Fruit fly (Drosophila melanogaster) whole organism, embryonic: ENCODE data around the gene CG11560.

Experiments
- Aef1 ChIP-seq: fragments of 200-800 bp; sonication (Bioruptor generic); IDR thresholded peaks from 3 replicates; pipeline ENCODE4 v1.3.6; 2022; ENCODE audit warnings: missing biosample characterization, missing genetic modification characterization
- Blimp-1 ChIP-seq: fragments of 200-800 bp; sonication (Bioruptor generic); optimal IDR thresholded peaks from 3 replicates; lab custom pipeline; 2018; ENCODE audit warnings: missing biosample characterization, missing genetic modification characterization, mild to moderate bottlenecking, moderate library complexity, missing genetic modification reagents
- CG10274 ChIP-seq: fragments of 200-800 bp; sonication (Bioruptor generic); optimal IDR thresholded peaks from 3 replicates; lab custom pipeline; 2017; ENCODE audit warnings: missing biosample characterization, mild to moderate bottlenecking, missing genetic modification characterization
- CG10543 ChIP-seq: fragments of 200-800 bp; sonication (Bioruptor generic); optimal IDR thresholded peaks from 3 replicates; lab custom pipeline; 2017; ENCODE audit warnings: missing biosample characterization, mild to moderate bottlenecking, missing genetic modification characterization, moderate library complexity
- CG10565 ChIP-seq: fragments of 200-800 bp; sonication (Bioruptor generic); optimal IDR thresholded peaks from 3 replicates; lab custom pipeline; 2016; ENCODE audit warnings: missing biosample characterization, mild to moderate bottlenecking, missing genetic modification characterization
- CG14050 ChIP-seq: fragments of 200-800 bp; sonication (Bioruptor generic); IDR thresholded peaks from 3 replicates; pipeline ENCODE4 v1.3.6; 2022; ENCODE audit warnings: missing biosample characterization, missing genetic modification characterization
- CG14667 ChIP-seq: fragments of 200-800 bp; sonication (Bioruptor generic); IDR thresholded peaks from 2 replicates; pipeline ENCODE4 v1.3.6; 2022; ENCODE audit warnings: missing biosample characterization, missing genetic modification characterization
- CG1603 ChIP-seq: fragments of 200-800 bp; sonication (Bioruptor generic); optimal IDR thresholded peaks from 2 replicates; lab custom pipeline; 2019; ENCODE audit warnings: missing biosample characterization, mild to moderate bottlenecking, missing genetic modification characterization, moderate library complexity
- CG16779 ChIP-seq: fragments of 200-800 bp; sonication (Bioruptor generic); IDR thresholded peaks from 2 replicates; pipeline ENCODE4 v1.3.6; 2022; ENCODE audit warnings: missing biosample characterization, missing genetic modification characterization
- CG17186 ChIP-seq: fragments of 200-800 bp; sonication (Bioruptor generic); optimal IDR thresholded peaks from 3 replicates; lab custom pipeline; 2017; ENCODE audit warnings: missing biosample characterization, missing genetic modification reagents, missing genetic modification characterization
- CG17612 ChIP-seq: fragments of 200-800 bp; sonication (Bioruptor generic); IDR thresholded peaks from 2 replicates; pipeline ENCODE4 v1.3.6; 2022; ENCODE audit warnings: missing biosample characterization, missing genetic modification characterization
- CG18619 ChIP-seq: fragments of 200-800 bp; sonication (Bioruptor generic); optimal IDR thresholded peaks from 3 replicates; lab custom pipeline; 2017; ENCODE audit warnings: missing biosample characterization, mild to moderate bottlenecking, missing genetic modification characterization
- CG2199 ChIP-seq: fragments of 200-800 bp; sonication (Bioruptor generic); IDR thresholded peaks from 3 replicates; pipeline ENCODE4 v1.3.6; 2022; ENCODE audit warnings: missing biosample characterization, missing genetic modification characterization
- CG2202 ChIP-seq: fragments of 200-800 bp; sonication (Bioruptor generic); optimal IDR thresholded peaks from 2 replicates; lab custom pipeline; 2018; ENCODE audit warnings: missing biosample characterization, mild to moderate bottlenecking, missing genetic modification characterization
- CG2889 ChIP-seq: fragments of 200-800 bp; sonication (Bioruptor generic); IDR thresholded peaks from 3 replicates; pipeline ENCODE4 v1.3.6; 2022; ENCODE audit warnings: missing biosample characterization, missing genetic modification characterization
- CG5180 ChIP-seq: fragments of 200-800 bp; sonication (Bioruptor generic); optimal IDR thresholded peaks from 3 replicates; lab custom pipeline; 2017; ENCODE audit warnings: missing biosample characterization, missing genetic modification characterization, mild to moderate bottlenecking, moderate library complexity, missing genetic modification reagents
- CHES-1-like ChIP-seq: fragments of 200-800 bp; sonication (Bioruptor generic); optimal IDR thresholded peaks from 2 replicates; lab custom pipeline; 2016; ENCODE audit warnings: missing biosample characterization, missing genetic modification characterization
- Dp ChIP-seq: fragments of 200-800 bp; sonication (Bioruptor generic); optimal IDR thresholded peaks from 2 replicates; lab custom pipeline; 2018; ENCODE audit warnings: missing biosample characterization, mild to moderate bottlenecking, missing genetic modification characterization, moderate library complexity
- Gug ChIP-seq: fragments of 200-800 bp; sonication (Bioruptor generic); IDR thresholded peaks from 4 replicates; pipeline ENCODE4 v1.3.6; 2022; ENCODE audit warnings: missing biosample characterization, missing genetic modification characterization
- Hr78 ChIP-seq, 2 experiments: fragments of 200-800 bp in 1 of 2; fragments of >200 bp in 1 of 2; sonication (Bioruptor generic) in 1 of 2; optimal IDR thresholded peaks; 2 replicates each; lab custom pipeline; 2017 to 2019; ENCODE audit warnings: missing biosample characterization in 2 of 2, missing genetic modification characterization in 2 of 2, mild to moderate bottlenecking in 1 of 2, moderate library complexity in 1 of 2
- Med ChIP-seq: fragments of 200-800 bp; sonication (Bioruptor generic); peaks from one replicate; lab custom pipeline; 2016; ENCODE audit warnings: missing biosample characterization, missing genetic modification characterization, mild to moderate bottlenecking, inconsistent platforms, moderate library complexity
- NK7.1 ChIP-seq: fragments of 200-800 bp; sonication (Bioruptor generic); optimal IDR thresholded peaks from 3 replicates; lab custom pipeline; 2016; ENCODE audit warnings: missing biosample characterization, missing genetic modification characterization
- Pdp1 ChIP-seq, 2 experiments: fragments of 200-800 bp; sonication (Bioruptor generic); optimal IDR thresholded peaks; 3 replicates each; lab custom pipeline; 2016; ENCODE audit warnings: missing biosample characterization in 2 of 2, missing genetic modification characterization in 2 of 2, mild to moderate bottlenecking in 1 of 2, moderate library complexity in 1 of 2
- Ravus ChIP-seq: fragments of 200-800 bp; sonication (Bioruptor generic); IDR thresholded peaks from 2 replicates; pipeline ENCODE4 v1.3.6; 2022; ENCODE audit warnings: missing biosample characterization, missing genetic modification characterization
- Rfx ChIP-seq: fragments of 200-800 bp; sonication (Bioruptor generic); IDR thresholded peaks from 2 replicates; pipeline ENCODE4 v1.3.6; 2022; ENCODE audit warnings: missing biosample characterization, missing genetic modification characterization
- Sry-δ ChIP-seq: fragments of 200-800 bp; sonication (Bioruptor generic); optimal IDR thresholded peaks from 2 replicates; lab custom pipeline; 2016; ENCODE audit warnings: missing biosample characterization, missing genetic modification characterization
- Vsx1 ChIP-seq: fragments of 200-800 bp; sonication (Bioruptor generic); optimal IDR thresholded peaks from 2 replicates; lab custom pipeline; 2017; ENCODE audit warnings: missing biosample characterization, mild to moderate bottlenecking, missing genetic modification characterization, missing genetic modification reagents
- ac ChIP-seq: fragments of 200-800 bp; sonication (Bioruptor generic); optimal IDR thresholded peaks from 3 replicates; lab custom pipeline; 2017; ENCODE audit warnings: missing biosample characterization, mild to moderate bottlenecking, missing genetic modification characterization
- caup ChIP-seq: fragments of 200-800 bp; sonication (Bioruptor generic); optimal IDR thresholded peaks from 3 replicates; lab custom pipeline; 2017; ENCODE audit warnings: missing biosample characterization, mild to moderate bottlenecking, missing genetic modification characterization, moderate library complexity; ENCODE audit not compliant: severe bottlenecking
- chif ChIP-seq, 2 experiments: fragments of 200-800 bp; sonication (Bioruptor generic); optimal IDR thresholded peaks; 3 replicates each; lab custom pipeline; 2016; ENCODE audit warnings: missing biosample characterization in 2 of 2, missing genetic modification characterization in 2 of 2
- corto ChIP-seq: fragments of 200-800 bp; sonication (Bioruptor generic); optimal IDR thresholded peaks from 2 replicates; lab custom pipeline; 2016; ENCODE audit warnings: missing biosample characterization, mild to moderate bottlenecking, missing genetic modification characterization, moderate library complexity
- gcm ChIP-seq: fragments of 200-800 bp; sonication (Bioruptor generic); optimal IDR thresholded peaks from 2 replicates; lab custom pipeline; 2019; ENCODE audit warnings: missing biosample characterization, mild to moderate bottlenecking, missing genetic modification characterization, moderate library complexity
- grn ChIP-seq: fragments of 200-800 bp; sonication (Bioruptor generic); optimal IDR thresholded peaks from 3 replicates; lab custom pipeline; 2017; ENCODE audit warnings: missing biosample characterization, missing genetic modification characterization
- gsb-n ChIP-seq: fragments of 200-800 bp; sonication (Bioruptor generic); optimal IDR thresholded peaks from 3 replicates; lab custom pipeline; 2018; ENCODE audit warnings: missing biosample characterization, mild to moderate bottlenecking, missing genetic modification characterization
- ken ChIP-seq: fragments of 200-800 bp; sonication (Bioruptor generic); IDR thresholded peaks from 3 replicates; pipeline ENCODE4 v1.3.6; 2022; ENCODE audit warnings: missing biosample characterization, missing genetic modification characterization
- lab ChIP-seq: fragments of 200-800 bp; sonication (Bioruptor generic); optimal IDR thresholded peaks from 3 replicates; lab custom pipeline; 2017; ENCODE audit warnings: missing biosample characterization, missing genetic modification characterization, mild to moderate bottlenecking, moderate library complexity, missing genetic modification reagents
- lbe ChIP-seq: fragments of 200-800 bp; sonication (Bioruptor generic); optimal IDR thresholded peaks from 2 replicates; lab custom pipeline; 2016; ENCODE audit warnings: missing biosample characterization, mild to moderate bottlenecking, missing genetic modification characterization
- luna ChIP-seq: fragments of 200-800 bp; sonication (Bioruptor generic); optimal IDR thresholded peaks from 2 replicates; lab custom pipeline; 2016; ENCODE audit warnings: missing biosample characterization, missing genetic modification characterization
- sens ChIP-seq: fragments of 200-800 bp; sonication (Bioruptor generic); peaks from one replicate; lab custom pipeline; 2016; ENCODE audit warnings: missing biosample characterization, missing genetic modification characterization
- sob ChIP-seq: fragments of 200-800 bp; sonication (Bioruptor generic); IDR thresholded peaks from 2 replicates; pipeline ENCODE4 v1.3.6; 2022; ENCODE audit warnings: missing biosample characterization, missing genetic modification characterization
- sqz ChIP-seq: fragments of 200-800 bp; sonication (Bioruptor generic); optimal IDR thresholded peaks from 3 replicates; lab custom pipeline; 2018; ENCODE audit warnings: missing biosample characterization, mild to moderate bottlenecking, missing genetic modification characterization
- sug ChIP-seq: fragments of 200-800 bp; optimal IDR thresholded peaks from 2 replicates; lab custom pipeline; 2019; ENCODE audit warnings: missing biosample characterization, mild to moderate bottlenecking, missing genetic modification characterization, moderate library complexity
- tna ChIP-seq: fragments of 200-800 bp; sonication (Bioruptor generic); IDR thresholded peaks from 2 replicates; pipeline ENCODE4 v1.3.6; 2022; ENCODE audit warnings: missing biosample characterization, missing genetic modification characterization; ENCODE audit not compliant: partially characterized antibody
- ttk ChIP-seq: fragments of 200-800 bp; sonication (Bioruptor generic); IDR thresholded peaks from 2 replicates; pipeline ENCODE4 v2.1.2; 2022; ENCODE audit warnings: missing biosample characterization, missing genetic modification characterization

The CG11560 gene

DNA sequence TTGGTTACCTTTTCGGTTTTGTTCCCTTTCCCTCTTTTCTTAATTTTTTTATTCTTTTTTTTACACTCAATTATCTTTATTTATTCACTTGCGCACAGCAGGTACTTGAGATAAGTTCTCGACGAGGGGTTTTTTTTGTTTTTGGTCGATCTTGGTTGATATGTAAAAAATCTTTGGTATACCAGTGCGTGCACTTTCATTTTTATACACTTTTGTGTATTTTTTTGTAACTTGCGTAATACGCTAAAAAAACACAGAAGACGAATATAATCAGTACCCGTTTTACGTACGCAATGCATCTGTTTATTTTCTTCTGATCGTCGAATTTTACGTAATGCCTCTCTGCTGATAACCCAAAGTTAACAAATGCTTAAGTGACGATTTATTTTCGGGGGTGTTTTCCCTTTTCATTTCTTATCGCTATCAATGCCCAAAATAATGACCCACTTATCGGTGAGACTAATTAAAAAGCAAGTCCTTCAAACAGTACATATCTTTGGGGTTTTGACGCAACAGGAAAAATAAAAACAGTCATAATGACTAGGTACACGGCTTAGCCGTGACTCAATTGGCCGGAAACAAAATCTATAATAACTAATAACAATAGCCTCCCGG lies 40.4 kb upstream of the CG11560 start (continued):
- TF ChIP-seq CG10565 (GFP tag; lab: Kevin White, UChicago) (no peak), sug (tag; lab: Kevin White, UChicago) (peak; percentile 55), Blimp-1 (GFP tag; lab: Kevin White, UChicago) (peak; percentile 12), Vsx1 (GFP tag; lab: Kevin White, UChicago) (peak; percentile 64), sqz (GFP tag; lab: Kevin White, UChicago) (peak; percentile 82), CG10543 (peak; percentile 7), chif (GFP tag; optimal IDR thresholded peaks at IDR 0.05; lab: Kevin White, UChicago) (no peak), grn (GFP tag; lab: Kevin White, UChicago) (peak; percentile 47)

dm6 chr3L:12080423-12080822 lies 39.4 kb upstream of the CG11560 start:
- TF ChIP-seq CG5180 (GFP tag; lab: Kevin White, UChicago) (peak; percentile 59), CG2889 (GFP tag; lab: Robert Waterston, UW) (no peak), CG18619 (GFP tag; lab: Kevin White, UChicago) (no peak), Med (GFP tag; lab: Kevin White, UChicago) (peak; percentile 68), CG2199 (GFP tag; lab: Robert Waterston, UW) (peak; percentile 52; the same call in 1 of the 3 replicates), sens (GFP tag; lab: Kevin White, UChicago) (no peak), lab (GFP tag; lab: Kevin White, UChicago) (peak; percentile 24)

DNA sequence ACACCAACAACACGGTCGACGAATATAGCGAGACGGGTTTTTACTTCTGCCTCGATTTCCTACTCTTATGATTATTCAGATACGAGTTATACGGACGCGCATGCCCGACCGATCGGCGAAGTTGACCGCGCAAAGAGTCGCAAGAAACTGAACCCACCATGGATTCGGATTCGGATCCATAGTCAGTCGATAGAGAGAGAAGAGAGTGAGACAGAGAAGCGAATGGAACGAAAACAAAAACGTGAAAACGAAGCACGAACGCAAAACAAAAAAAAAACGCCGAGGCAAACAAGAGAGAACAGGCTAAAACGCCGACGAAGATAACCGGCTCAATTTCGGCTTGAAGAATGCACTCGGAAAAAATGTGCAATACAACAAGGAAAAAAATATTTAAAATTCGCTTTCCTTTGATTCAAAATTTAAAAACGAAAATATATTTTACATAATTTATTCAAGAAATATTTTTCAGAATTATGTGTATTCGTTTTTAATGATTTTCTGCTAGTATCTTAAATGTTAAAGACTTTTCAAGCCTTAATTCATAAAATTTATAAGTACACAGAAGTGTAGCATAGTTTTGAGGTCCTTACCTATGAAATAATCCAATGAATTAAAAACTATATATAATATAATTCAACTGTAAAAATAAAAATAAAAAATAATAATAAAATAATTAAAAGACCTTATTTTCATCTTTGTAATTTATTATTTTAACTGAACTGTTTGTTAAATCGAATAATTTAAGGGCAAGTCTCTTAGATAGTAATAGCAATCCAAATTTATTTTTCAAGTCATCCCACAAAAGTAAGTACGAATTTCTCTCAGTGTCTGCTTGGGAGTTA lies 37.9 kb upstream of the CG11560 start, which contains the start of gene Sema5c:
Gene Sema5c, minus strand, starts transcription at position 152 of the 842 bp plus-strand sequence.
- peak; percentile 67 for TF ChIP-seq gcm
- TF ChIP-seq CG17612 (GFP tag; lab: Robert Waterston, UW) = no peak
- TF ChIP-seq CG14050 (GFP tag; lab: Robert Waterston, UW) = peak; percentile 9; the same call in 1 of the 3 replicates
- peak; percentile 4 to 24 for TF ChIP-seq Pdp1 (GFP tag; optimal IDR thresholded peaks at IDR 0.05; lab: Kevin White, UChicago)
- no peak for TF ChIP-seq Sry-δ (GFP tag; lab: Kevin White, UChicago)
- peak; percentile 70 for TF ChIP-seq Rfx
- no peak for TF ChIP-seq CG17186 (GFP tag; lab: Kevin White, UChicago)
- peak; percentile 38 for TF ChIP-seq CG10274 (GFP tag; lab: Kevin White, UChicago)
- TF ChIP-seq NK7.1 (GFP tag; lab: Kevin White, UChicago) = no peak
- peak; percentile 44 for TF ChIP-seq caup (GFP tag; lab: Kevin White, UChicago)
- peak; percentile 66 for TF ChIP-seq gsb-n (tag; lab: Kevin White, UChicago)
- peak; percentile 31 for TF ChIP-seq CG14667 (GFP tag; lab: Robert Waterston, UW)
- TF ChIP-seq CG16779 (GFP tag; lab: Robert Waterston, UW) = peak; percentile 67; the same call in 1 of the 2 replicates
- peak; percentile 4 for TF ChIP-seq CG2202 (tag; lab: Kevin White, UChicago)
- no peak; the same call in 1 of the 2 replicates for TF ChIP-seq tna (GFP tag; lab: Robert Waterston, UW)
- TF ChIP-seq Ravus = no peak
- peak; percentile 58 for TF ChIP-seq Aef1
- TF ChIP-seq CHES-1-like (GFP tag; lab: Kevin White, UChicago) = peak; percentile 20
- no peak for TF ChIP-seq Hr78 (GFP tag; optimal IDR thresholded peaks at IDR 0.05; lab: Kevin White, UChicago)
- peak; percentile 47 for TF ChIP-seq lbe
- no peak for TF ChIP-seq corto (GFP tag; lab: Kevin White, UChicago)
- peak; percentile 53; the same call in 1 of the 4 replicates for TF ChIP-seq Gug
- no peak; the same call in 2 of the 3 replicates for TF ChIP-seq ken (GFP tag; lab: Robert Waterston, UW)
- TF ChIP-seq Dp (GFP tag; lab: Kevin White, UChicago) = no peak
- TF ChIP-seq sob (GFP tag; lab: Robert Waterston, UW) = peak; percentile 51; the same call in 1 of the 2 replicates
- no peak for TF ChIP-seq luna (GFP tag; lab: Kevin White, UChicago)
- no peak for TF ChIP-seq ac (GFP tag; lab: Kevin White, UChicago)
- TF ChIP-seq CG1603 (tag; lab: Kevin White, UChicago) = peak; percentile 48
- peak; percentile 40; the same call in 1 of the 2 replicates for TF ChIP-seq ttk (GFP tag; lab: Robert Waterston, UW)
